Worm (Caenorhabditis elegans): Measurements from ENCODE around the gene gbb-2.

- no peak for TF ChIP-seq klf-2 (GFP tag; conservative IDR thresholded peaks at IDR 0.05)
- no peak for TF ChIP-seq ztf-23 (GFP tag; IDR thresholded peaks at IDR 0.05)
- no peak for TF ChIP-seq cog-1 (tag; optimal IDR thresholded peaks at IDR 0.05)
- no peak for TF ChIP-seq T22C8.4 (GFP tag; IDR thresholded peaks at IDR 0.05)
- no peak for TF ChIP-seq ztf-29 (GFP tag; IDR thresholded peaks at IDR 0.05)
- TF ChIP-seq tab-1 (GFP tag; IDR thresholded peaks at IDR 0.05): no peak
- TF ChIP-seq flt-1 (GFP tag; IDR thresholded peaks at IDR 0.05): no peak
- TF ChIP-seq ref-1 (GFP tag; conservative IDR thresholded peaks at IDR 0.05): no peak
- no peak for TF ChIP-seq med-1 (GFP tag; optimal IDR thresholded peaks at IDR 0.05; ENCODE audit: insufficient read depth)
Observed at ce11 chrIV:4551562-4551961, 45.0 kb upstream of the gbb-2 start.
